Fruit fly (Drosophila melanogaster): ENCODE measurements around the gene Ugt35A1.

DNA sequence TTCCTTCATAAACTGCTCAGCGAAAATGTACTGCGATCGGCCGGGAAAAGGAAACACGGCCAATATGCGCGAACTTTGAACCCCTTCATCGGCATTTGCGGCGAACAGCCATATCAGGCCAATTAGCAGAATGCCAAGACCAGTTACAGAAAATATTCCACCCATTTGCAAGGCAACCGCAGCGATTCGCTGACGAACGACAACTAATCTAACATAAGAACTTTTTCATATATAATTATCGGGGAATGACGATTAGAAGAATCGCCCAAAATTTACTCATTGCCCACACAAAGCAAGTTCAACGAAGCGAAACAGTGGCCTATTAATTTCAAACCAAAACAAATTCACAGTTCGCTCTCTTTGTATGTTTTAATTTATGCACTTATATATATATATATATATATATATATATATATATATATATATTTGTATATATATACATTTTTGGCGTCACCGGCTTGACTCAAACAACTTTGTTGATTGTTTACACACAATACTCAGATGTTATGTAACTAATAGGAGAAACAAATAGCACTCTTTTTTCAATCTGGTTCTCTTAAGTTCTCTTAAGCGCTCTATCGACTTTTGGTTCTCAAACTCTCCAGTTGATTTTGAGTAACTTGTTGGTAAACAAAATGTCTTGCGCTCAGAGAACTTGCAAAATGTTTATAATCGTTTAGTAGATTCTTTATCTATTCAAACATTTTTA lies at the start of gene Ugt35A1:
- TF ChIP-seq jim (GFP tag; optimal IDR thresholded peaks at IDR 0.05): no peak
- TF ChIP-seq Myc (optimal IDR thresholded peaks at IDR 0.05): no peak
- no peak for TF ChIP-seq pan (optimal IDR thresholded peaks at IDR 0.05)
- TF ChIP-seq CG9705 (GFP tag; optimal IDR thresholded peaks at IDR 0.05): no peak
- TF ChIP-seq Dif (GFP tag; optimal IDR thresholded peaks at IDR 0.05; ENCODE audit: partially characterized antibody): peak; percentile 16
- no peak for TF ChIP-seq Dfd (GFP tag; optimal IDR thresholded peaks at IDR 0.05)
- TF ChIP-seq N (GFP tag; optimal IDR thresholded peaks at IDR 0.05): no peak
- TF ChIP-seq dmrt93B (GFP tag; optimal IDR thresholded peaks at IDR 0.05): no peak
- no peak for TF ChIP-seq GATAd (GFP tag; optimal IDR thresholded peaks at IDR 0.05)
- TF ChIP-seq Abd-B (GFP tag; optimal IDR thresholded peaks at IDR 0.05): no peak
